Worm (Caenorhabditis elegans) whole organism, midembryonic: ENCODE data around the gene M03F4.4.

Experiments
- flt-1 ChIP-seq: fragments of 200-800 bp; sonication (Bioruptor generic); IDR thresholded peaks from 2 replicates; pipeline ENCODE4 v1.3.6; 2022; ENCODE audit warnings: missing genetic modification characterization, missing compliant biosample characterization
- klf-2 ChIP-seq: fragments of 200-800 bp; sonication (Bioruptor generic); conservative IDR thresholded peaks from 2 replicates; pipeline ENCODE4 v1.3.6; 2022; ENCODE audit warnings: missing genetic modification reagents, missing genetic modification characterization, missing compliant biosample characterization
- tab-1 ChIP-seq: fragments of 200-800 bp; sonication (Bioruptor generic); IDR thresholded peaks from 2 replicates; pipeline ENCODE4 v1.3.6; 2022; ENCODE audit warnings: missing genetic modification characterization, missing compliant biosample characterization

ce11 chrX:4986354-4986753 is 29.1 kb upstream of the M03F4.4 start:
- TF ChIP-seq klf-2 (GFP tag; lab: Robert Waterston, UW) (no peak), flt-1 (GFP tag; lab: Robert Waterston, UW) (no peak), tab-1 (GFP tag; lab: Robert Waterston, UW) (no peak)
